ENCODE assay signal across 4 worm cellular contexts in the genomic region with DNA sequence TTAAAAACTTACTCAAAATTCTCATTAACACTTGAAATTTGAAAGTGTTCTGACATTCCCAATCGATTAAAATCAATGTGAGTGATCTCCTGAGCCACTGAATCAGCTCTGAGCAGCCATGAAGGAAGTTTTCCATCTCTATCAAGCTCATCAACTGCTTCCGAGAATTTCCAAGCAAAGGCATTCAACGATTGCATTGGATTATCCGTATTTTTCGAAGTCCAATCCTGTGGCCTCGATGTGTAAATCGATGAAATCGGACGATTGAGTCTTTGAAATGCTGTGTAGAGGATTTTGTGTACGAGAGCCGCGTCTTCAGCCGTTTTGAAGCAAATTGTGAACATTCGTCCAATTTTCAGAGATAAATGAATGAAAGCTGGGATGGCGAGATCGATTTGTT.
TF ChIP-seq lines count a peak whose summit lies in the region.

No protein-coding gene starts in this region.

TF ChIP-seq in whole organism, L1 larva, 84 proteins besides CTCF, POLR2A, EP300 and RAD21:
- TF ChIP-seq tbx-2 (tag; optimal IDR thresholded peaks at IDR 0.05; lab: Kevin White, UChicago): no peak
- TF ChIP-seq nhr-85 (tag; lab: Kevin White, UChicago): peak; percentile 45
- no peak for TF ChIP-seq blmp-1 (tag; optimal IDR thresholded peaks at IDR 0.05; lab: Kevin White, UChicago)
- TF ChIP-seq hlh-4 (tag; optimal IDR thresholded peaks at IDR 0.05; lab: Kevin White, UChicago): no peak
- TF ChIP-seq lin-39 (tag; optimal IDR thresholded peaks at IDR 0.05; lab: Kevin White, UChicago): no peak
- TF ChIP-seq nhr-12 (tag; optimal IDR thresholded peaks at IDR 0.05; lab: Kevin White, UChicago): no peak

TF ChIP-seq in whole organism, L3 larva, 47 proteins besides CTCF, POLR2A, EP300 and RAD21:
- TF ChIP-seq ama-1 (optimal IDR thresholded peaks at IDR 0.05; lab: Kevin White, UChicago) (peak; percentile 67), lin-39 (tag; optimal IDR thresholded peaks at IDR 0.05; lab: Kevin White, UChicago) (no peak)

TF ChIP-seq in whole organism, L4 larva, 104 proteins besides CTCF, POLR2A, EP300 and RAD21:
- TF ChIP-seq tag-97 (GFP tag; IDR thresholded peaks at IDR 0.05; lab: Robert Waterston, UW) (no peak), set-16 (GFP tag; IDR thresholded peaks at IDR 0.05; lab: Robert Waterston, UW) (no peak), madf-5 (GFP tag; IDR thresholded peaks at IDR 0.05; lab: Robert Waterston, UW) (no peak), nhr-102 (tag; optimal IDR thresholded peaks at IDR 0.05; lab: Kevin White, UChicago) (no peak), unc-62 (GFP tag; optimal IDR thresholded peaks at IDR 0.05 in 1 of 2; lab: Kevin White, UChicago) (peak in 1 of 2 experiments; percentile 34), unc-62 (tag; optimal IDR thresholded peaks at IDR 0.05; lab: Kevin White, UChicago) (no peak), aha-1 (tag; lab: Kevin White, UChicago) (peak; percentile 21), mes-2 (tag; optimal IDR thresholded peaks at IDR 0.05; lab: Kevin White, UChicago; ENCODE audit: poor library complexity, severe bottlenecking) (no peak), lin-13 (GFP tag; optimal IDR thresholded peaks at IDR 0.05; lab: Kevin White, UChicago) (no peak)

TF ChIP-seq in whole organism, young adult, 124 proteins besides CTCF, POLR2A, EP300 and RAD21:
- TF ChIP-seq madf-6 (GFP tag; IDR thresholded peaks at IDR 0.05; lab: Robert Waterston, UW): 0 out of 2 replicates have a peak, but pooled peaks have one; percentile 27
- no peak for TF ChIP-seq egrh-3 (GFP tag; IDR thresholded peaks at IDR 0.05; lab: Robert Waterston, UW)
- no peak for TF ChIP-seq F49E8.2 (tag; optimal IDR thresholded peaks at IDR 0.05; lab: Kevin White, UChicago; ENCODE audit: insufficient read depth)
- no peak for TF ChIP-seq ceh-58 (GFP tag; IDR thresholded peaks at IDR 0.05; lab: Robert Waterston, UW)
- no peak for TF ChIP-seq F10E7.11 (tag; optimal IDR thresholded peaks at IDR 0.05; lab: Kevin White, UChicago)
- no peak for TF ChIP-seq Y53F4B.3 (GFP tag; IDR thresholded peaks at IDR 0.05; lab: Robert Waterston, UW)
- no peak for TF ChIP-seq nhr-120 (GFP tag; IDR thresholded peaks at IDR 0.05; lab: Robert Waterston, UW)
- no peak for TF ChIP-seq attf-3 (GFP tag; conservative IDR thresholded peaks at IDR 0.05; lab: Robert Waterston, UW)
- peak; percentile 51 for TF ChIP-seq ama-1 (optimal IDR thresholded peaks at IDR 0.05; lab: Kevin White, UChicago)
- TF ChIP-seq ama-1 (GFP tag; optimal IDR thresholded peaks at IDR 0.05; lab: Kevin White, UChicago): no peak
- TF ChIP-seq tbp1 (GFP tag; optimal IDR thresholded peaks at IDR 0.05; lab: Kevin White, UChicago): no peak
- TF ChIP-seq hlh-26 (GFP tag; conservative IDR thresholded peaks at IDR 0.05; lab: Robert Waterston, UW): no peak
TF ChIP-seq in whole organism, young adult: peak in this region for 2.
